Worm (Caenorhabditis elegans) whole organism, young adult: ENCODE results near the gene F59B10.2.

Source experiments
- dpl-1 ChIP-seq: fragments of 150-350 bp; optimal IDR thresholded peaks from 2 replicates; lab custom pipeline; 2014; ENCODE audit warnings: missing biosample characterization, missing genetic modification reagents, missing genetic modification characterization
- him-1 ChIP-seq: sonication (generic microtip); optimal IDR thresholded peaks from 2 replicates; lab custom pipeline; 2016; ENCODE audit warnings: missing genotype, missing genetic modification reagents, missing genetic modification characterization, missing compliant biosample characterization
- lin-35 ChIP-seq, 3 experiments: fragments of 150-350 bp in 2 of 3; sonication (generic microtip) in 1 of 3; optimal IDR thresholded peaks; 2 replicates each; lab custom pipeline; 2014 to 2018; ENCODE audit warnings: missing biosample characterization in 3 of 3, missing genetic modification characterization in 3 of 3, missing genetic modification reagents in 3 of 3
- unc-62 ChIP-seq: fragments of 150-350 bp; optimal IDR thresholded peaks from 2 replicates; lab custom pipeline; 2014; ENCODE audit warnings: missing biosample characterization, missing genetic modification reagents, missing genetic modification characterization

DNA sequence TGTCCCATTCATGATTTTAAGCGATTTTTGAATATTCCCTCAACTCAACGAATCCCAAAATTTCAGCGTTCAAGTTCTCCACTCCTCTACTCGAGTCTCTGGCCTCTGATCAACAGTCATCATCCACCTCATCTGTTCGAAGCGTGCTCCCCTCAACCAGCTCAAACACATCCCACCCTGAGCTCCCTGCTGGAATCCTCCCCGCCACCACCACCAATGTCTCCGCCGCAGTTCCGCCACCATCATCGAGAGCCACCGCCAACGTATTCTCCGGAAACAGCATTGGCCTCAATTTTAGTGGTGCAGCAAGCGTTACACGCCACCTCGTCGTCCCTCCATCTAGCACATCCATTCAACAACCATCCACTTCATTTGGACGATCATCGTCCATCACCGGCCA, 22.0 kb upstream of the F59B10.2 start:
- TF ChIP-seq him-1 (no peak), dpl-1 (GFP tag; lab: Kevin White, UChicago) (no peak), lin-35 (GFP tag; optimal IDR thresholded peaks at IDR 0.05; lab: Kevin White, UChicago) (no peak), unc-62 (GFP tag; lab: Kevin White, UChicago) (no peak)
